Worm (Caenorhabditis elegans) whole organism, early embryonic: ENCODE data around the gene fbxa-174.

Experiments
- B0310.2 ChIP-seq: sonication (generic microtip); optimal IDR thresholded peaks from 2 replicates; lab custom pipeline; 2016; ENCODE audit warnings: mild to moderate bottlenecking, missing genetic modification characterization, missing compliant biosample characterization
- F13C5.2 ChIP-seq: sonication (generic microtip); optimal IDR thresholded peaks from 2 replicates; lab custom pipeline; 2017; ENCODE audit warnings: mild to moderate bottlenecking, missing genetic modification characterization, inconsistent platforms, missing compliant biosample characterization
- aly-1 ChIP-seq: sonication (generic microtip); optimal IDR thresholded peaks from 2 replicates; lab custom pipeline; 2016; ENCODE audit warnings: missing genetic modification characterization, missing compliant biosample characterization
- ama-1 ChIP-seq: fragments of 150-350 bp; optimal IDR thresholded peaks from 2 replicates; lab custom pipeline; 2014
- ceh-13 ChIP-seq: fragments of 200-800 bp; sonication (Bioruptor generic); optimal IDR thresholded peaks from 2 replicates; lab custom pipeline; 2018; ENCODE audit warnings: mild to moderate bottlenecking, missing genetic modification characterization, missing compliant biosample characterization
- ceh-36 ChIP-seq: sonication (generic microtip); optimal IDR thresholded peaks from 2 replicates; lab custom pipeline; 2016; ENCODE audit warnings: missing genetic modification characterization, inconsistent platforms, missing compliant biosample characterization
- ets-7 ChIP-seq: sonication (generic microtip); optimal IDR thresholded peaks from 2 replicates; lab custom pipeline; 2016; ENCODE audit warnings: missing genotype, missing genetic modification characterization, missing compliant biosample characterization
- flt-1 ChIP-seq: fragments of 200-800 bp; sonication (Bioruptor generic); IDR thresholded peaks from 2 replicates; pipeline ENCODE4 v1.3.6; 2022; ENCODE audit warnings: missing genetic modification characterization, missing compliant biosample characterization
- hmbx-1 ChIP-seq: sonication (generic microtip); optimal IDR thresholded peaks from 2 replicates; lab custom pipeline; 2016; ENCODE audit warnings: mild to moderate bottlenecking, missing genetic modification characterization, missing compliant biosample characterization
- hmg-4 ChIP-seq: fragments of 200-800 bp; sonication (Bioruptor generic); optimal IDR thresholded peaks from 2 replicates; lab custom pipeline; 2018; ENCODE audit warnings: mild to moderate bottlenecking, missing genetic modification characterization, missing compliant biosample characterization
- hnd-1 ChIP-seq: sonication (generic microtip); optimal IDR thresholded peaks from 2 replicates; lab custom pipeline; 2016; ENCODE audit warnings: missing genetic modification characterization, missing compliant biosample characterization
- pes-1 ChIP-seq: fragments of 200-800 bp; sonication (Bioruptor generic); IDR thresholded peaks from 2 replicates; pipeline ENCODE4 v1.3.6; 2022; ENCODE audit warnings: missing genetic modification reagents, missing genetic modification characterization, missing compliant biosample characterization
- scrt-1 ChIP-seq: fragments of 200-800 bp; sonication (Bioruptor generic); IDR thresholded peaks from 2 replicates; pipeline ENCODE4 v1.3.6; 2022; ENCODE audit warnings: missing genetic modification characterization, missing compliant biosample characterization
- sea-1 ChIP-seq: fragments of 200-800 bp; sonication (Bioruptor generic); conservative IDR thresholded peaks from 2 replicates; pipeline ENCODE4 v1.3.6; 2022; ENCODE audit warnings: missing genetic modification characterization, missing compliant biosample characterization
- tbx-11 ChIP-seq: fragments of 200-800 bp; sonication (Bioruptor generic); IDR thresholded peaks from 2 replicates; pipeline ENCODE4 v1.3.6; 2022; ENCODE audit warnings: missing genetic modification characterization, missing compliant biosample characterization
- tbx-37 ChIP-seq: fragments of 200-800 bp; sonication (Bioruptor generic); conservative IDR thresholded peaks from 2 replicates; pipeline ENCODE4 v1.3.6; 2022; ENCODE audit warnings: missing genetic modification reagents, missing genetic modification characterization, missing compliant biosample characterization
- tra-4 ChIP-seq: sonication (generic microtip); optimal IDR thresholded peaks from 2 replicates; lab custom pipeline; 2017; ENCODE audit warnings: missing genetic modification characterization, missing compliant biosample characterization

The fbxa-174 gene

DNA sequence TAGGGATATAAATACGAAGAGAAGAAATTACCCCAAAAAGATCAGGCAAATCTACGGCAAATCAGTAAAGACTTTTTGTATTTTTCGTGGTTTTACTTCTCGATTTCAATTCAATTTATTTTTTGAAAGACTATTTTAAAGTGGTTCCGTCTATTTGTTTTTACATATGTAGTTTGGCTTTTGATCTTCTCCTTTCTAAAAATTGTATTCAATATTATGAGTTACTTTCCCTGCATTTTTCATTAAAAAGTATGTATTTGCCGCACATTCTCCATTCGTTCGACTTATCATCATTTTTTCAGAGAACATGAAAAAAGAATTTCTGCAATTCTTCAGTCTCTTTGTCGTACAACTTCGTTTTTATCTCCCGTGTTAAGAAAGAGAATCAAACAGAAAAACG, 8.6 kb upstream of the fbxa-174 start, which contains the start of gene C38D9.2:
Gene C38D9.2 (plus strand): TSS at position 301 of the 400 bp plus-strand sequence.
- TF ChIP-seq ceh-13 (GFP tag; lab: Kevin White, UChicago): no peak
- no peak for TF ChIP-seq sea-1 (GFP tag; lab: Robert Waterston, UW)

DNA sequence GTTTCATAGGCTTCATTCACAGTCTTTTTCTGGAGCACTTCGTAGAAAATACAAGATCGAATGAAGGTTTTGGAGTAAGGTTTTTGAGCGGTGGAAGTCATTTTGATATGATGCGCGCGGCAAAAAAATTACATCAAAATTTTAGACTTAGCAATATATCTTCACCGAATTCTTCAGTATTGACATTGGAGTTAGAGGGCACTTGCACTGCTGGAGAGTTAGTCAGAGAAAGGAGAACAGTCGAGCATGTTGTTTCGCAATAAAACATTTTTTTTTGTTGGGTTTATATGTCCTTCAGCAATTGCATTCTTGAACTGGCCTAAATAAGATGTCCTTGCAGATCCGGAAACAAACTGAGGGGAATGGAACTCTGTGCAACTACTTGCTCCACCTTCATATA, 7.6 kb upstream of the fbxa-174 start, which contains the start of gene fbxa-171:
Gene fbxa-171 (minus strand): TSS at position 101 of the 400 bp plus-strand sequence.
- no peak for TF ChIP-seq hnd-1 (tag; lab: Kevin White, UChicago)
- TF ChIP-seq F13C5.2 (tag; lab: Kevin White, UChicago): no peak

DNA sequence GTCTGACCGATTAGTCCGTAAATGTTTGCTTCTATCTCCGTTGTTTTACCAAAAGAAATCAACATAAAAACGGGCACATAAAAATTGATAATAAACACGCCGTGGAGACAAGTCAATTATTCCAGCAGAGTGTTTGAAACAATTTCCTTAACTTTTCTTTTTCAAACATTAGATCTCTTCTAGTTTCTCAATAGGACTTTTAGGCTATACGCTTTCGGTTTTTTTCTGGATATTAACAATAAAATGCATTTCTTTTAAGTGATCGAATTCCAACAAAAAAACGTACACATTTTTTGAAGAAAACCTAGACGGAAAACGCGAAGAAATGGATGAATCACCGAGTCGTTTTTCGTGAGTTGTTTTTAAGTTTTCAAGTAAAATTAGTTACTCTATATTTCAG, 669 bp upstream of the fbxa-174 start, which contains the start of gene fbxa-172:
Gene fbxa-172 (plus strand): TSS at position 301 of the 400 bp plus-strand sequence.
- no peak for TF ChIP-seq sea-1 (GFP tag; lab: Robert Waterston, UW)
- no peak for TF ChIP-seq F13C5.2 (tag; lab: Kevin White, UChicago)
- no peak for TF ChIP-seq ceh-13 (GFP tag; lab: Kevin White, UChicago)
- TF ChIP-seq tbx-37 (GFP tag; lab: Robert Waterston, UW): no peak
- no peak for TF ChIP-seq ceh-36

DNA sequence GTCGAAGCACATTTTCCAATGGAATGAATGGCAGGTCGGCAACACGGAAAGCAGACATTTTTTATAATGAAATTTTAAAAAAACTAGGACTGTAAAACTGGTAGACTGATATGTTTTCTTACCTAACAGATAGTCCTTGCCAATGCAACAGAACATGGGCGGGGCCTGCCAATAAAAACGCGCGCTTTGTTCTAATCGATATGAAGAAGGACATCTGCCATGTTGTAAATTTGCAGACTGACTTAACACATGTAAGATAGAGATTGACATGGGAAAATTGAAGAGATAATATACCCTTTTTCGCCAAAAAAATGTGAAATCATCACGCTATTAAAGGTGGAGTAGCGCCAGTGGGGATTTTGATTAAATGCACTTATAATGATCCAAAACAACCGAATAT, 5.5 kb downstream of the fbxa-174 start, which contains the start of gene C38D9.8:
Gene C38D9.8 (minus strand): TSS at position 101 of the 400 bp plus-strand sequence.
- TF ChIP-seq ama-1: no peak
- no peak for TF ChIP-seq flt-1 (GFP tag; lab: Robert Waterston, UW)
- TF ChIP-seq hnd-1 (tag; lab: Kevin White, UChicago): no peak
- TF ChIP-seq F13C5.2 (tag; lab: Kevin White, UChicago): no peak
- no peak for TF ChIP-seq tbx-11 (GFP tag; lab: Robert Waterston, UW)
- no peak for TF ChIP-seq tra-4 (tag; lab: Kevin White, UChicago)

DNA sequence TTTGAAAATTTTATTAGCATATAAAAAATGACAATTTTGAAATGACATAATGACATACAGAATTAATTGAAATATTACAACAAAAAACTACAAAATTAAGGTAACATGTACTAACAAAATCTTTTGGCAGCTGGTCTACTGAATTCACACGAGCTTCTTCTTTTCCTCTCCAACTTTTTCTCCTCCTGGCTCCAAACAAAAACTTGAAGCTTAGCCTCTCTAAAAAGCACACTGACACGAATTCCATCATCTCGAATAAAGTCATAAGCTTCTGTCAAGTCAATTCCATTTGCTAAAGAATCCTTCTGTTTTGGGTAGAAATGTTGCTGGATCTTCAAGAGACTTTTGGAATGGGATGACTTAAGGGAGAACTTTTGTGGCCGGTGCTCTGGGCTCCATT, 6.9 kb downstream of the fbxa-174 start:
- TF ChIP-seq tbx-37 (GFP tag; lab: Robert Waterston, UW): no peak
- TF ChIP-seq tbx-11 (GFP tag; lab: Robert Waterston, UW): no peak

DNA sequence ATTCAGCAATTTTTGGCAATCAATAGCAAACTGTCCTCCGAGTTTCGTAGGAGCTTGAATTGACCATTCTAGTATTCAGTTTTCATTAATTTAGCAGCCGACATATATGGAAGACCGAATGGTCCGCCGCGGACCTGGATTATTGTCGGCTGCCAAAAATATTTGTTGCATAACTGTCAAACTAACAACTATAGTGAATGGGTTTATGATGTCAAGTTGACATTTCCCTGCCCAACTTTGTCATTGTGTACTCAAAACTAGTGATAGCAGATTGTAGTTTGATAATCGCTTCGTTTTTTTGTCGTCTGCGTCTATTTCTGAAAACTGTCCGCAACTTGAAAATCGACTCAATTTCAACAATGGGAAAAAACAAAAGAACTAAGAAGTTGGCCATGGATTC, 8.9 kb downstream of the fbxa-174 start, which contains the start of gene fbxa-176:
Gene fbxa-176 (plus strand): TSS at position 314 of the 400 bp plus-strand sequence.
- TF ChIP-seq tra-4 (tag; lab: Kevin White, UChicago): no peak
- TF ChIP-seq B0310.2 (tag; lab: Kevin White, UChicago): no peak
- no peak for TF ChIP-seq tbx-11 (GFP tag; lab: Robert Waterston, UW)
- no peak for TF ChIP-seq aly-1 (tag; lab: Kevin White, UChicago)
- no peak for TF ChIP-seq ama-1
- TF ChIP-seq hmg-4 (GFP tag; lab: Kevin White, UChicago): no peak

DNA sequence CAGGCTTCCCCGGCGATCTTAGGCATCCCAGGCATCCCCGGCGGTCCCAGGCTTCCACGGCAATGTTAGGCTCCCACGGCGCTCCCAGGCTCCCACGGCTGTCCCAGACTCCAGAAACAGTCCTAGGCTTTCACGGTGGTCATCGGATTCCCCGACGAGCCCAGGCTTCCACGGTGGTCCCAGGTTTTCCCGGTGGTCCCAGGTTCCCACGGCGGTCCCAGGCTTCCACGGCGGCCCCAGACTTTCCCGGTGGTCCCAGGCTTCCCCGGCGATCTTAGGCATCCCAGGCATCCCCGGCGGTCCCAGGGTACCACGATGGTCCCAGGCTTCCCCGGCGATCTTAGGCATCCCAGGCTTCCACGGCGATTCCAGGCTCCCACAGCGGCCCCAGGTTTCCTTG, 9.6 kb downstream of the fbxa-174 start:
- TF ChIP-seq ets-7 (no peak), tbx-11 (GFP tag; lab: Robert Waterston, UW) (no peak), hmg-4 (GFP tag; lab: Kevin White, UChicago) (no peak), tra-4 (tag; lab: Kevin White, UChicago) (no peak), ceh-36 (no peak), flt-1 (GFP tag; lab: Robert Waterston, UW) (no peak), tbx-37 (GFP tag; lab: Robert Waterston, UW) (no peak), scrt-1 (GFP tag; lab: Robert Waterston, UW) (no peak), pes-1 (GFP tag; lab: Robert Waterston, UW) (no peak)

DNA sequence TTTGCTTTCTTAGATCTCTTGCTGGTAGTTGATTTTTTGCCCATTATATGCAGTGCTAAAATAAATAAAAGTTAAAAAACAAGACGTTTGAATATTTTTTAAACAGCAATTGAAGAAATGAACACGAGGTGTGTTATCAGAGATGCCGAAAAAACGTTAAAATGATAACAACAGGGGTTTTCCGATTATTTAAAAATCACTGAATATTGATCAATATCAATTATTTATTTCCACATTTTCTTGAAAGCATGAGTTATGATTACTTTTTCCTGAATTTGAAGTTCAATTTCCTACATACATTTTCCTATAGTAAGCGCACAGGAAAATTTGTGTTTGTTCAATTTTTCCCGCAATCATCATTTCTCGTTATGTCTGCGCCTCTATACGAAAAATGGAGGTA, 11.3 kb downstream of the fbxa-174 start:
- TF ChIP-seq B0310.2 (tag; lab: Kevin White, UChicago) (no peak), tra-4 (tag; lab: Kevin White, UChicago) (no peak), tbx-37 (GFP tag; lab: Robert Waterston, UW) (no peak), tbx-11 (GFP tag; lab: Robert Waterston, UW) (no peak)

DNA sequence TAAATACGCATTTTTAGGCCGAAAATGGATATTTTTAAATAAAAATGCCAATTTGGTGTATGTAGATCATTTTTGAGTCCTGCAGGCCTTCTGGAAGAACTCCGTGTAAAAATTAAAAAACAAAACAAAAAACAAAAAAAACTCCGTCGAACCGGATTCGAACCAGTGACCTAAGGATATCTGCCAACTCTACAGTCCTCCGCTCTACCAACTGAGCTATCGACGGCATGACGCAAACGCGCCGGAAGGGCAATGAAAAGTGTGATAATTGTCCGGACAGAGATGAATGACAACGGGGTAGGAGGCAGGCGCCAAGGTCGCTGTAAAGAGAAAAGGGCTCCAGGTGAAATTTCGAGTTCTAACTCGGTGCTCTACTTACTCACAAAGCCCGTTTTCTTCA, 16.0 kb downstream of the fbxa-174 start:
- TF ChIP-seq ets-7 (no peak), pes-1 (GFP tag; lab: Robert Waterston, UW) (peak; percentile 58; the same call in 1 of the 2 replicates), tbx-11 (GFP tag; lab: Robert Waterston, UW) (0 out of 2 replicates have a peak, but pooled peaks have one; percentile 31)

DNA sequence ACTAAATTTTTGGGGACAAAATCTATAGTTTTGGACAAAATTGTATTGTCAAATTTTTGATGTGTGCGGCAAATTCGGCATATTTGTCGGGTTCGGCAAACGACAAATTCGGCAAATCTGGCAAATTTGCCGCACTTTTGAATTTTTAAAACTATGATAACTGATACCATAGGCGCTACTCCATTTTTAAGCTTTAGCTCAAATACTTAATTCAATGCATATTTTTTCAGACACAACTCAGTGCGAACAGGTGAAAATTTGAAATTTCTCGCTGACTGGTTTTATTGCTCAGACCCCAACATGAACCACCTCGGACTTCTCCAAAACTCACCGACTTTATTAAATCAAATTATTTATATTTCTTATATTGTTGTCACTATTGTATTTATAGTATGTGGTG, 18.0 kb downstream of the fbxa-174 start, which contains the start of gene srz-25:
Gene srz-25 (plus strand): TSS at position 301 of the 400 bp plus-strand sequence.
- TF ChIP-seq ama-1 (no peak), aly-1 (tag; lab: Kevin White, UChicago) (no peak), flt-1 (GFP tag; lab: Robert Waterston, UW) (no peak), ceh-13 (GFP tag; lab: Kevin White, UChicago) (no peak), ceh-36 (no peak), hnd-1 (tag; lab: Kevin White, UChicago) (no peak), ets-7 (no peak), tra-4 (tag; lab: Kevin White, UChicago) (no peak), hmbx-1 (tag; lab: Kevin White, UChicago) (no peak), sea-1 (GFP tag; lab: Robert Waterston, UW) (no peak), F13C5.2 (tag; lab: Kevin White, UChicago) (no peak), B0310.2 (tag; lab: Kevin White, UChicago) (no peak), scrt-1 (GFP tag; lab: Robert Waterston, UW) (no peak), tbx-37 (GFP tag; lab: Robert Waterston, UW) (no peak), hmg-4 (GFP tag; lab: Kevin White, UChicago) (no peak), pes-1 (GFP tag; lab: Robert Waterston, UW) (no peak), tbx-11 (GFP tag; lab: Robert Waterston, UW) (no peak)
